Fruit fly (Drosophila melanogaster): ENCODE data around the gene Grip163.

- TF ChIP-seq jim (GFP tag; optimal IDR thresholded peaks at IDR 0.05) (no peak), CG32264 (GFP tag; optimal IDR thresholded peaks at IDR 0.05) (no peak), Hr83 (GFP tag; optimal IDR thresholded peaks at IDR 0.05; ENCODE audit: poor library complexity, severe bottlenecking) (no peak)
These were observed 24.0 kb upstream of the Grip163 start for dm6 chr3L:12021903-12022302.

All from whole organism, wandering third instar larva.